Worm (Caenorhabditis elegans): ENCODE data around the gene smf-1.
A peak's percentile ranks its signal among the peaks of the same experiment; 100 is the strongest.

Gene smf-1

DNA sequence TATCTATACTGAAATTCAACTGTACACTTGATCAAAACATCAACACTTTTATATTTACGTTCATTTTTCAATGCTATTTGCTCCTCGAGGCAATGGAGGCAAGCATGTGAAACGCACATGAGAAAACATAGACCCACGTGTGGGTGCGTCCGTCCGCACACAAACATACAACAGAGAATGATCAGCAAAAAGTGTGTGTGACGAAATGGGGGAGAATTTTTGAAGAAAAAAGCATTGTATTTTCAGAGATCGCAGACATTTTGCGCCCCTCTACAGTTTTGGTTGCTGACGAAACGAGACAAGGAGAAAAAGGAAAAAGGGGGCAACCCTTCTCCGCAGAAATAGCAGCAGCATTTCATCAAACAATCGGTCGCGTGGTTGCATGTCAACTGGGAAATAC, 27.3 kb upstream of the smf-1 start (continued):
- no peak for TF ChIP-seq ceh-24 (tag; optimal IDR thresholded peaks at IDR 0.05)
- TF ChIP-seq ets-4 (tag; optimal IDR thresholded peaks at IDR 0.05) = peak; percentile 69

DNA sequence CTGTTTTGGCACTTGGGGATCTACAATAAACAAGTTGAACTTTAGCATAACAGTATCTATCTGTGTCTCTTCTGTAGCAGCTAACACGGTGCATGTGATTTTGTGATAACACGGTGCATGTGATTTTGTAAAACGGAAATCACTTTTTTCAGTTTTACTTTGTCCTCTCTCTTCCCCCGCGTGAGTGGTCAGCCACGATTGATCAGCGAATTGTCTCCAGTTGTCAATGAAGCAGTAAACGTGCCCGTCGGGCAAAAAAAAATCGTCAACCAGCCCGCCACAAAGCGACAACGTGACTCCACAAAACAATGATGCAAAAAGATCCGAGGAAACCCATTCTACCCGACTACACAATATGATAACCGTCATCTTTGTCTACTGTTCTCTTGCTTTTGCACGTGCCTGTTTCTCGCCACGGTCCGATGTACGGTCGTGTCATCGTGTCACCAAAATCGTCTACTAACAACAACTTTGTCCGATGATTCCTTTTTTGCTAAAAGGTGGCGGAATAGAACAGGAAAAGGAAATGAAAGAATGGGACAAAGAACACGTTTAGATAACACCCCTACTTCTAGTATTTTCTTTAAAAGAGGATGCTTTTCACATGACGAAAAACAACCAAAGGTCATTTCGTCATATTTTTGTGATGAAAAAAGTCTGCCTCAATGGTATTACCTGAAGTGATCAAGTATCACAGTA, 26.4 kb upstream of the smf-1 start:
- TF ChIP-seq ref-2 (tag; optimal IDR thresholded peaks at IDR 0.05) (no peak), pqm-1 (tag; optimal IDR thresholded peaks at IDR 0.05) (peak; percentile 1), pha-4 (tag; optimal IDR thresholded peaks at IDR 0.05) (no peak)

DNA sequence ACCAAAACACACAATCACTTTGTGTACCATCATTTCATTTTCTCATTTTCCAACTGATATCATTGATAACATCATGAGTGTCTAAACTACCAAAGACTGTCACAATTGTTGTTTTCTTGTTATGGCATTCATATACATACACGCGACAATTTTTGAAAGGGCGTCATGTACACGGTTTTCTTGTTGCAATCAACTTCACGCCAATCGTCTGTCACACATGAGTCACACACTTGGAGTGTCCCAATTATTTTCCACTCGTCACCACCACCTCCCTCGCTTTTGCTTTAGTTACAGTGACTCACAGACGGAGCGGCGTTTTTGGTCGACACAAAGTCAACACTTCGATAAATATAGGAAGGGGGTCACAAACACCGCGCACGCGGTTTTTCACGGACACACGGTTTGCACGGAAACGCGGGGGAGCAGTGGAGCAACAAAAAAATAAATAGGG, 25.1 kb upstream of the smf-1 start:
- TF ChIP-seq pqm-1 (tag; optimal IDR thresholded peaks at IDR 0.05) (peak; percentile 22), sdc-2 (tag; optimal IDR thresholded peaks at IDR 0.05) (no peak), ahr-1 (tag; optimal IDR thresholded peaks at IDR 0.05) (no peak)

DNA sequence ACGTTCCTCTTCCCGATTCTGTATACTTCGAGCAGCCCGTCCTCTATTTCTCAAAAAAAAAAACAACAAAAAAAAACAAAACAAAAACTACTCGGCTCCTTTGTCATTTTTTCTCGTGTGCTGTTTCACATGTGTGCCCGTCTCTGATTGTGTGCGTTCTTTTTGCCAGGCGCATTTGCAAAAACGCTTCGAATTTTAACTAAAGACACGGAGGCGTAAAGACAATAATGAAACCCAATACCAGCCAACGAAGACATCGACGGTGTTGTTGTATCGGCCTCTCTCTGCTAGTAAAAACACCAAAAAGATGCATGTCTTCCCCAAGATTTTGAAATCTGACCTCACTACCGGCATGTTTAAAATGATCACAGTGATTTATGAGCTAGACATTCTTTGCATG, 24.0 kb upstream of the smf-1 start:
- TF ChIP-seq syd-9 (tag; optimal IDR thresholded peaks at IDR 0.05) = no peak
- peak; percentile 53 for TF ChIP-seq ceh-34 (tag; optimal IDR thresholded peaks at IDR 0.05)

DNA sequence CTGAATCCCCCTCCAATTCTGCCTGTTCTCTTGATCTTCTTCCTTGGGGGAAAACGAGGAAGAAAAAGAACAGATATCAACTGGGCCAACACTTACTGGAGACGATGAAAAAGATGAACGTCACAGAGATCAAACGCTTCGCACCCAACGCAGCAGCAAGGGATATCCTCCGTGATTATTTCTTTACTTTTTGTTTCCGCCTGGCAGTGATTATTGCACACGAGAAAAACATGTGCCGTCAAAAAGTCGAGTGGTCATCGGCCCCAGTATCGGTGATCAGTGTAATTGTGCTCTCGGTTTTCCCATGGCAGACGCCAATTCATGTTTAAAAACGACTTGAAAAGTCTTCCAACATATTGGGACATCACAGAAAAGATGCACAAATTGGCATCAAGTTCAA, 22.6 kb upstream of the smf-1 start:
- TF ChIP-seq K09A11.1 (tag; optimal IDR thresholded peaks at IDR 0.05; ENCODE audit: insufficient read depth) (no peak), elt-2 (tag; optimal IDR thresholded peaks at IDR 0.05) (no peak), ref-2 (tag; optimal IDR thresholded peaks at IDR 0.05) (no peak), che-1 (tag; optimal IDR thresholded peaks at IDR 0.05) (no peak), mec-3 (tag; optimal IDR thresholded peaks at IDR 0.05; ENCODE audit: borderline replicate concordance) (no peak), ceh-48 (tag; optimal IDR thresholded peaks at IDR 0.05) (no peak), madf-2 (tag; optimal IDR thresholded peaks at IDR 0.05) (no peak), unc-86 (tag; optimal IDR thresholded peaks at IDR 0.05) (no peak), sdc-2 (tag; optimal IDR thresholded peaks at IDR 0.05) (no peak), pag-3 (tag; optimal IDR thresholded peaks at IDR 0.05; ENCODE audit: borderline replicate concordance) (no peak), elt-4 (tag; optimal IDR thresholded peaks at IDR 0.05) (no peak), nhr-232 (tag; optimal IDR thresholded peaks at IDR 0.05) (no peak), pat-9 (tag; optimal IDR thresholded peaks at IDR 0.05) (no peak), hlh-6 (tag; optimal IDR thresholded peaks at IDR 0.05) (no peak), nhr-11 (tag; optimal IDR thresholded peaks at IDR 0.05) (no peak)

DNA sequence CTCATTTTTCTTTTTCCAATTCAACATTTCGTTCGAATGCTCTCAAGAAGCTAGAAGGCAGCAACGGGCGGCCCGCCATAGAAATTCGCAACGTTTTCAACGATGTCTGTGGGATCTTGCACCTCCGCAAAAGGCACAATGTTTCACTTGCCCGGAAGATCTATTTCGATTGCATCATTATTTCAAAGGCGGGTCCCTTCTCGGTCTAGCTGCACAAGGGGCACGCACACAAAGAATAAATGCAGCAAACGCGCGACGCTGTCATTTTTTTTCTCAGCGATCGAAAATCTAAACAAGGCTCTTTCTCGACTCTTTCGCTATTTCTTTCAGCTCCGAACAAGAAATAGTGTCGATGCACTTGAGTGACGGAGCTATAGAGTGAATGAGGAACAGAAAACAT, 22.1 kb upstream of the smf-1 start:
- TF ChIP-seq eyg-1 (tag; optimal IDR thresholded peaks at IDR 0.05) (no peak), ceh-19 (GFP tag; optimal IDR thresholded peaks at IDR 0.05) (peak; percentile 5), unc-42 (tag; optimal IDR thresholded peaks at IDR 0.05) (peak; percentile 63), tbx-7 (tag; optimal IDR thresholded peaks at IDR 0.05) (no peak)

DNA sequence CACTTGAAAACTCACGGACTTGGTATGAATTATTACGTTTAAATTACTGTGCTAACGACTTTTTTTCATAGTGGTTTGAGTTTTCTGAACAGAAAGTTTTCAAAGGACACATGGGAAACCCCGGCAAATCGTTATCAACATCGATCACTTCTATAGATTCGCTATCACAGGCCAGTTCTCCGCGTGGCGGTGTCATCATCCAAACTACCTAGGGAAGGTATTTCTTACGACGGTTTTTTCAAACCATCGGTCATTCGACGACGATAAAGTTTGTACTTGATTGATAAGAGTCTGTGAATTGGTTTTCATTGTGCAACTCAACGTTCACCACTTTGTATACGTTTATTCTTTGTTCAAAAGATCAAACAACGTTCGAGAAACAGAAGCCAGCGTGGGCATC, 21.7 kb upstream of the smf-1 start:
- TF ChIP-seq ceh-6 (GFP tag; optimal IDR thresholded peaks at IDR 0.05) = no peak
- no peak for TF ChIP-seq tbx-7 (tag; optimal IDR thresholded peaks at IDR 0.05)
- no peak for TF ChIP-seq eyg-1 (tag; optimal IDR thresholded peaks at IDR 0.05)
- TF ChIP-seq elt-2 (tag; optimal IDR thresholded peaks at IDR 0.05) = peak; percentile 83

DNA sequence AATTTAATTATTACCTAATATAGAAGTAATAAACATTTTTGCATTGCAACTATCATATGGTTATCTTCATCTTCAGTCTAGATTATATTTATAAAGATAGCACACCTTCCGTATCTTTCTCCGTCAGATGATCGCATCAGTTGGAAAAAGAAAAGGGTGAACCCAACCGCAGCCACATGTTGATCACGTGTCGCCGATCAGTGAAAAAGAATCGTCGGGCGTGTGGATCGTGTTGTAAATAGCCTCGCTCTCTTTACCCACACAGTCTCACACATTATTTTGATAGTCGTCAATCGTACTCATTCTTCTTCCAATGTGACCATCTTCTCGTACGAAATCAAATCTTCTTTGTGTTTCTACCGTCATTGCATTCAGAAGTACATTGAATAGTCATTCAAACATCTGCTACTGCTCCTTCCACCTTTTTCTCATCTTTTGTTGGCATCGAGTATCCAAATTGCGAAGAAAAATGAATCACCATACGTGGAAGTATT, 21.0 kb upstream of the smf-1 start:
- TF ChIP-seq K09A11.1 (tag; optimal IDR thresholded peaks at IDR 0.05; ENCODE audit: insufficient read depth) (no peak), sox-2 (GFP tag; IDR thresholded peaks at IDR 0.05) (no peak), mec-3 (tag; optimal IDR thresholded peaks at IDR 0.05; ENCODE audit: borderline replicate concordance) (no peak), che-1 (tag; optimal IDR thresholded peaks at IDR 0.05) (no peak), ceh-48 (tag; optimal IDR thresholded peaks at IDR 0.05) (no peak), ceh-34 (tag; optimal IDR thresholded peaks at IDR 0.05) (no peak), ets-4 (tag; optimal IDR thresholded peaks at IDR 0.05) (no peak), hlh-8 (tag; optimal IDR thresholded peaks at IDR 0.05) (peak; percentile 3), ceh-18 (tag; optimal IDR thresholded peaks at IDR 0.05) (peak; percentile 74), rnt-1 (tag; optimal IDR thresholded peaks at IDR 0.05) (peak; percentile 94), elt-2 (tag; optimal IDR thresholded peaks at IDR 0.05) (peak; percentile 93), ref-2 (tag; optimal IDR thresholded peaks at IDR 0.05) (peak; percentile 41), nfya-1 (tag; optimal IDR thresholded peaks at IDR 0.05) (peak; percentile 43), npax-4 (tag; optimal IDR thresholded peaks at IDR 0.05) (no peak), F13H6.1 (tag; optimal IDR thresholded peaks at IDR 0.05) (peak; percentile 18), zip-5 (tag; optimal IDR thresholded peaks at IDR 0.05) (no peak), ama-1 (optimal IDR thresholded peaks at IDR 0.05) (peak; percentile 38), pqm-1 (tag; optimal IDR thresholded peaks at IDR 0.05) (peak; percentile 46), tbx-2 (tag; optimal IDR thresholded peaks at IDR 0.05) (peak; percentile 32), ceh-19 (GFP tag; optimal IDR thresholded peaks at IDR 0.05) (no peak)
